Worm (Caenorhabditis elegans) whole organism, L3 larva: ENCODE measurements around the gene pqn-15.

Experiments used
- ceh-16 ChIP-seq: sonication (generic microtip); optimal IDR thresholded peaks from 2 replicates; lab custom pipeline; 2017; ENCODE audit warnings: missing biosample characterization, missing genetic modification characterization
- egl-27 ChIP-seq: sonication (generic microtip); optimal IDR thresholded peaks from 4 replicates; lab custom pipeline; 2017; ENCODE audit warnings: missing biosample characterization, missing genetic modification reagents, missing genetic modification characterization
- jun-1 ChIP-seq: fragments of 150-350 bp; optimal IDR thresholded peaks from 2 replicates; lab custom pipeline; 2014; ENCODE audit warnings: missing biosample characterization, missing genetic modification reagents, missing genetic modification characterization
- nhr-237 ChIP-seq: fragments of 150-350 bp; optimal IDR thresholded peaks from 2 replicates; lab custom pipeline; 2014; ENCODE audit warnings: missing biosample characterization, missing genetic modification characterization
- unc-39 ChIP-seq: sonication (generic microtip); optimal IDR thresholded peaks from 4 replicates; lab custom pipeline; 2017; ENCODE audit warnings: missing biosample characterization, missing genetic modification characterization

DNA sequence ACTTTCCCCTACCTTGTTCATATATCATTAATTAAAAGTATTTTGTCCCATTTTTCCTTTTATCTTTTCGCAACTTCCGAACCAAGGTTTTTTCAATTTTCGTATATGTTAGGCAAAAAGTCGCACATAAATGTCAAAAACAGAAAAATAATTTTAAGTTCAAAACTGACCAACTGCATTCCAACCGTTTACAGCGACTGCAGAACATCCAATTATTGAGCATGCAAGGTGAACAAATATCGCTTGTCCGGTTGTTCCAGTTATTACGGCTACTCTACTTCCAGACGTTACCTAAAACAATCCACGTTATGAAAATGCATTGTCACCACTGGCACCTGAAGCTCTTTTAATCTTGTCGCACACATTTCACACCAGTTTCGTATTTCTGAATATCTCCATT, 33.1 kb downstream of the pqn-15 start, which contains the start of gene C52B9.10:
- TF ChIP-seq nhr-237 (tag; lab: Kevin White, UChicago) (no peak), egl-27 (tag; lab: Kevin White, UChicago) (no peak), unc-39 (no peak), ceh-16 (tag; lab: Kevin White, UChicago) (no peak), jun-1 (tag; lab: Kevin White, UChicago) (no peak)
